Worm (Caenorhabditis elegans): ENCODE measurements around the gene R10E9.3.
A peak's percentile ranks its signal among the peaks of the same experiment; 100 is the strongest.

The R10E9.3 gene

DNA sequence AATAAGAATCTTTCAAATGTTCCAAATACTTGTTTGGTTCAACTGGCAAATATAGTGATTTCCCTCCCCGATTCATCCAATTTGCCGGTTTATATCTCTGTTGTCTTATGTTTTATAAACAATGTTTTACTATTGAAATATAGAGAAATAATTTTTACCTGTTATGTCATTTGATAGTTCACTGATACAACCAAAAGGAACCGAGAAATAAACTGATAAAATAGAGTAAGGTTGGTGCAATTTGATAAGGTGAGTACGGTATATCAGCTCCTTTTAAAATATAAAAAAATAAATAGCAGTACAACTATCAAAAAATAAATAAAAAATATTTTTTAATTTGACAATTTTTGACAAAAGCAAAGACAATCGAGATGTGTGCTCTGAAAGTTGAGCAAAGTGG is 33.2 kb upstream of the R10E9.3 start:
- TF ChIP-seq ceh-32 (tag; optimal IDR thresholded peaks at IDR 0.05; ENCODE audit: poor library complexity) (no peak), pqm-1 (tag; optimal IDR thresholded peaks at IDR 0.05) (peak; percentile 54)

- TF ChIP-seq pha-4 (GFP tag; IDR thresholded peaks at IDR 0.05) (no peak), pha-4 (tag; optimal IDR thresholded peaks at IDR 0.05) (no peak), zip-2 (tag; optimal IDR thresholded peaks at IDR 0.05) (no peak), ceh-44 (GFP tag; IDR thresholded peaks at IDR 0.05) (no peak), mxl-3 (GFP tag; optimal IDR thresholded peaks at IDR 0.05) (peak; percentile 28), daf-16 (GFP tag; optimal IDR thresholded peaks at IDR 0.05) (peak in 1 of 2 experiments; percentile 42), daf-16 (tag; optimal IDR thresholded peaks at IDR 0.05) (no peak), spr-3 (GFP tag; optimal IDR thresholded peaks at IDR 0.05) (no peak), nhr-10 (tag; optimal IDR thresholded peaks at IDR 0.05) (no peak), hmg-1.1 (GFP tag; IDR thresholded peaks at IDR 0.05) (0 out of 2 replicates have a peak, but pooled peaks have one; percentile 26), daf-12 (tag; optimal IDR thresholded peaks at IDR 0.05) (no peak), ZK337.2 (GFP tag; IDR thresholded peaks at IDR 0.05) (no peak), jun-1 (tag; optimal IDR thresholded peaks at IDR 0.05) (no peak), nhr-11 (tag; optimal IDR thresholded peaks at IDR 0.05) (peak; percentile 67), tag-97 (GFP tag; IDR thresholded peaks at IDR 0.05) (no peak), F44E2.7 (GFP tag; IDR thresholded peaks at IDR 0.05) (no peak), hlh-11 (tag; optimal IDR thresholded peaks at IDR 0.05) (peak; percentile 50)
Measured at ce11 chrIII:3927450-3927849, 32.6 kb upstream of the R10E9.3 start.

ce11 chrIII:3928136-3928535 is 31.9 kb upstream of the R10E9.3 start, which contains the start of gene F37A8.1:
Gene F37A8.1 (plus strand): TSS chrIII:3928436.
- TF ChIP-seq lin-29 (GFP tag; IDR thresholded peaks at IDR 0.05) (no peak), lin-15B (tag; optimal IDR thresholded peaks at IDR 0.05) (no peak), php-3 (GFP tag; IDR thresholded peaks at IDR 0.05) (no peak), D1046.2 (GFP tag; IDR thresholded peaks at IDR 0.05) (no peak), egl-27 (tag; optimal IDR thresholded peaks at IDR 0.05) (no peak), nhr-102 (tag; optimal IDR thresholded peaks at IDR 0.05) (no peak)

- TF ChIP-seq ama-1 (optimal IDR thresholded peaks at IDR 0.05) (no peak), aha-1 (tag) (no peak), ZK546.5 (tag; optimal IDR thresholded peaks at IDR 0.05) (no peak), snpc-4 (tag; optimal IDR thresholded peaks at IDR 0.05) (no peak), spr-1 (tag; optimal IDR thresholded peaks at IDR 0.05) (no peak), ceh-82 (tag; optimal IDR thresholded peaks at IDR 0.05) (no peak), nhr-11 (tag; optimal IDR thresholded peaks at IDR 0.05) (no peak), Y75B8A.6 (GFP tag; IDR thresholded peaks at IDR 0.05) (no peak)
Measured at ce11 chrIII:3931423-3931822, 28.6 kb upstream of the R10E9.3 start, which contains the start of gene F37A8.2. Gene F37A8.2 (minus strand): TSS chrIII:3931523.

- no peak for TF ChIP-seq zfp-2 (tag; optimal IDR thresholded peaks at IDR 0.05)
Measured at ce11 chrIII:3935808-3936207, 24.2 kb upstream of the R10E9.3 start, which contains the start of gene npl-10. Gene npl-10 (minus strand): TSS chrIII:3935908.

- no peak for TF ChIP-seq madf-5 (GFP tag; IDR thresholded peaks at IDR 0.05)
- TF ChIP-seq pqm-1 (tag; optimal IDR thresholded peaks at IDR 0.05) = peak; percentile 62
- TF ChIP-seq nhr-6 (tag; optimal IDR thresholded peaks at IDR 0.05) = no peak
- no peak for TF ChIP-seq fkh-10 (GFP tag; optimal IDR thresholded peaks at IDR 0.05)
- TF ChIP-seq lin-1 (GFP tag; IDR thresholded peaks at IDR 0.05) = no peak
- peak in 1 of 2 experiments; percentile 90 for TF ChIP-seq unc-62 (GFP tag; optimal IDR thresholded peaks at IDR 0.05 in 1 of 2)
- TF ChIP-seq unc-62 (tag; optimal IDR thresholded peaks at IDR 0.05) = no peak
- peak; percentile 77 for TF ChIP-seq nhr-77 (tag; optimal IDR thresholded peaks at IDR 0.05)
- TF ChIP-seq daf-16 (GFP tag; optimal IDR thresholded peaks at IDR 0.05) = peak in 1 of 2 experiments; percentile 51
- peak; percentile 59 for TF ChIP-seq daf-16 (tag; optimal IDR thresholded peaks at IDR 0.05)
- peak; percentile 88 for TF ChIP-seq nhr-28 (tag; optimal IDR thresholded peaks at IDR 0.05)
- peak; percentile 9 for TF ChIP-seq dve-1 (tag; optimal IDR thresholded peaks at IDR 0.05; ENCODE audit: insufficient read depth)
- TF ChIP-seq ceh-62 (tag; optimal IDR thresholded peaks at IDR 0.05) = no peak
- no peak for TF ChIP-seq daf-19 (GFP tag; conservative IDR thresholded peaks at IDR 0.05)
- TF ChIP-seq madf-9 (GFP tag; conservative IDR thresholded peaks at IDR 0.05) = no peak
- TF ChIP-seq hlh-30 (tag; optimal IDR thresholded peaks at IDR 0.05; ENCODE audit: insufficient read depth) = peak; percentile 81
Measured at ce11 chrIII:3952058-3952457, 8.0 kb upstream of the R10E9.3 start.

All from whole organism, L4 larva.